Worm (Caenorhabditis elegans) whole organism, young adult: ENCODE data around the gene tsen-54.

Experiments
- B0035.1 ChIP-seq: sonication (generic microtip); optimal IDR thresholded peaks from 2 replicates; lab custom pipeline; 2016; ENCODE audit warnings: missing genetic modification characterization, mild to moderate bottlenecking, missing compliant biosample characterization, missing genotype, missing genetic modification reagents
- K12H6.12 ChIP-seq: fragments of 200-800 bp; sonication (Bioruptor generic); optimal IDR thresholded peaks from 2 replicates; lab custom pipeline; 2018; ENCODE audit warnings: mild to moderate bottlenecking, missing genetic modification characterization, missing compliant biosample characterization
- aptf-2 ChIP-seq: fragments of 200-800 bp; sonication (Bioruptor generic); conservative IDR thresholded peaks from 2 replicates; pipeline ENCODE4 v1.3.6; 2022; ENCODE audit warnings: missing genetic modification reagents, missing genetic modification characterization, missing compliant biosample characterization
- aptf-3 ChIP-seq: fragments of 200-800 bp; sonication (Bioruptor generic); IDR thresholded peaks from 2 replicates; pipeline ENCODE4 v1.3.6; 2022; ENCODE audit warnings: missing genetic modification characterization, missing compliant biosample characterization
- atf-7 ChIP-seq: sonication (generic microtip); optimal IDR thresholded peaks from 2 replicates; lab custom pipeline; 2017; ENCODE audit warnings: mild to moderate bottlenecking, missing genetic modification characterization, missing compliant biosample characterization
- attf-3 ChIP-seq: fragments of 200-800 bp; sonication (Bioruptor generic); conservative IDR thresholded peaks from 2 replicates; pipeline ENCODE4 v1.3.6; 2022; ENCODE audit warnings: missing genetic modification reagents, missing genetic modification characterization, missing compliant biosample characterization
- attf-5 ChIP-seq: fragments of 200-800 bp; sonication (Bioruptor generic); optimal IDR thresholded peaks from 2 replicates; lab custom pipeline; 2018; ENCODE audit warnings: mild to moderate bottlenecking, missing genetic modification characterization, missing compliant biosample characterization
- attf-6 ChIP-seq: fragments of 200-800 bp; sonication (Bioruptor generic); IDR thresholded peaks from 2 replicates; pipeline ENCODE4 v1.3.6; 2022; ENCODE audit warnings: missing genetic modification reagents, missing genetic modification characterization, missing compliant biosample characterization
- bed-1 ChIP-seq: fragments of 200-800 bp; sonication (Bioruptor generic); IDR thresholded peaks from 2 replicates; pipeline ENCODE4 v1.3.6; 2022; ENCODE audit warnings: missing genetic modification reagents, missing genetic modification characterization, missing compliant biosample characterization
- cebp-1 ChIP-seq, 2 experiments: fragments of 200-800 bp in 1 of 2; sonication (Bioruptor generic) in 1 of 2; sonication (generic microtip) in 1 of 2; IDR thresholded peaks in 1 of 2; optimal IDR thresholded peaks in 1 of 2; 2 replicates each; pipeline versions ENCODE4 v1.3.6 to Lab custom; 2017 to 2022; ENCODE audit warnings: missing compliant biosample characterization in 2 of 2, missing genetic modification characterization in 2 of 2, mild to moderate bottlenecking in 1 of 2, missing genetic modification reagents in 1 of 2, moderate library complexity in 1 of 2
- ceh-40 ChIP-seq: fragments of 200-800 bp; sonication (Bioruptor generic); IDR thresholded peaks from 2 replicates; pipeline ENCODE4 v1.3.6; 2022; ENCODE audit warnings: missing genetic modification characterization, missing compliant biosample characterization
- ceh-91 ChIP-seq: fragments of 200-800 bp; sonication (Bioruptor generic); IDR thresholded peaks from 2 replicates; pipeline ENCODE4 v1.3.6; 2022; ENCODE audit warnings: missing genetic modification reagents, missing genetic modification characterization, missing compliant biosample characterization
- chd-7 ChIP-seq: sonication (generic microtip); optimal IDR thresholded peaks from 2 replicates; lab custom pipeline; 2016; ENCODE audit warnings: mild to moderate bottlenecking, missing genetic modification characterization, moderate library complexity, missing compliant biosample characterization
- dpl-1 ChIP-seq: fragments of 150-350 bp; optimal IDR thresholded peaks from 2 replicates; lab custom pipeline; 2014; ENCODE audit warnings: missing biosample characterization, missing genetic modification reagents, missing genetic modification characterization
- efl-1 ChIP-seq: fragments of 150-350 bp; optimal IDR thresholded peaks from 2 replicates; lab custom pipeline; 2014; ENCODE audit warnings: missing biosample characterization, missing genetic modification reagents, missing genetic modification characterization
- egl-44 ChIP-seq: fragments of 200-800 bp; sonication (Bioruptor generic); IDR thresholded peaks from 2 replicates; pipeline ENCODE4 v1.3.6; 2022; ENCODE audit warnings: missing genetic modification reagents, missing genetic modification characterization, missing compliant biosample characterization
- hlh-12 ChIP-seq: sonication (generic microtip); optimal IDR thresholded peaks from 2 replicates; lab custom pipeline; 2016; ENCODE audit warnings: missing genetic modification characterization, missing compliant biosample characterization
- hrde-1 ChIP-seq: sonication (generic microtip); optimal IDR thresholded peaks from 2 replicates; lab custom pipeline; 2016; ENCODE audit warnings: missing genetic modification characterization, mild to moderate bottlenecking, missing compliant biosample characterization, moderate library complexity, missing genotype, missing genetic modification reagents, borderline replicate concordance
- hsf-1 ChIP-seq: fragments of 200-800 bp; sonication (Bioruptor generic); IDR thresholded peaks from 2 replicates; pipeline ENCODE4 v1.3.6; 2022; ENCODE audit warnings: missing genetic modification reagents, missing genetic modification characterization, missing compliant biosample characterization
- let-526 ChIP-seq: fragments of 200-800 bp; sonication (Bioruptor generic); IDR thresholded peaks from 2 replicates; pipeline ENCODE4 v1.3.6; 2022; ENCODE audit warnings: missing genetic modification reagents, missing genetic modification characterization, missing compliant biosample characterization
- lin-26 ChIP-seq: fragments of 200-800 bp; sonication (Bioruptor generic); IDR thresholded peaks from 2 replicates; pipeline ENCODE4 v1.3.6; 2022; ENCODE audit warnings: missing genetic modification reagents, missing genetic modification characterization, missing compliant biosample characterization
- lin-35 ChIP-seq, 3 experiments: fragments of 150-350 bp in 2 of 3; sonication (generic microtip) in 1 of 3; optimal IDR thresholded peaks; 2 replicates each; lab custom pipeline; 2014 to 2018; ENCODE audit warnings: missing biosample characterization in 3 of 3, missing genetic modification characterization in 3 of 3, missing genetic modification reagents in 3 of 3
- lin-40 ChIP-seq: sonication (generic microtip); optimal IDR thresholded peaks from 2 replicates; lab custom pipeline; 2016; ENCODE audit warnings: missing genetic modification characterization, mild to moderate bottlenecking, missing compliant biosample characterization, missing genotype, missing genetic modification reagents
- lin-54 ChIP-seq: fragments of 200-800 bp; sonication (Bioruptor generic); optimal IDR thresholded peaks from 2 replicates; lab custom pipeline; 2018; ENCODE audit warnings: mild to moderate bottlenecking, missing genetic modification characterization, missing compliant biosample characterization
- lsl-1 ChIP-seq: fragments of 200-800 bp; sonication (Bioruptor generic); optimal IDR thresholded peaks from 2 replicates; lab custom pipeline; 2018; ENCODE audit warnings: mild to moderate bottlenecking, missing genetic modification characterization, moderate library complexity, missing compliant biosample characterization
- madf-10 ChIP-seq: sonication (generic microtip); optimal IDR thresholded peaks from 2 replicates; lab custom pipeline; 2016; ENCODE audit warnings: mild to moderate bottlenecking, missing genetic modification characterization, missing compliant biosample characterization
- madf-6 ChIP-seq: fragments of 200-800 bp; sonication (Bioruptor generic); IDR thresholded peaks from 2 replicates; pipeline ENCODE4 v1.3.6; 2022; ENCODE audit warnings: missing genetic modification reagents, missing genetic modification characterization, missing compliant biosample characterization
- nfyb-1 ChIP-seq: fragments of 200-800 bp; sonication (Bioruptor generic); IDR thresholded peaks from 2 replicates; pipeline ENCODE4 v1.3.6; 2022; ENCODE audit warnings: missing genetic modification reagents, missing genetic modification characterization, missing compliant biosample characterization
- rcor-1 ChIP-seq: fragments of 200-800 bp; sonication (Bioruptor generic); IDR thresholded peaks from 2 replicates; pipeline ENCODE4 v1.3.6; 2022; ENCODE audit warnings: missing genetic modification reagents, missing genetic modification characterization, missing compliant biosample characterization
- rec-8 ChIP-seq, 2 experiments: sonication (generic microtip); optimal IDR thresholded peaks; 2 replicates each; lab custom pipeline; 2016; ENCODE audit warnings: mild to moderate bottlenecking in 2 of 2, missing genetic modification characterization in 2 of 2, missing genetic modification reagents in 2 of 2, missing genotype in 2 of 2, missing biosample characterization in 1 of 2, missing compliant biosample characterization in 1 of 2, moderate library complexity in 1 of 2
- sdz-38 ChIP-seq: sonication (generic microtip); optimal IDR thresholded peaks from 2 replicates; lab custom pipeline; 2016; ENCODE audit warnings: missing genotype, missing genetic modification characterization, missing compliant biosample characterization
- snpc-1.3 ChIP-seq: sonication (generic microtip); optimal IDR thresholded peaks from 2 replicates; lab custom pipeline; 2017; ENCODE audit warnings: missing genetic modification characterization, mild to moderate bottlenecking, missing compliant biosample characterization, antibody characterized with exemption, moderate library complexity, missing genotype, missing genetic modification reagents; ENCODE audit not compliant: insufficient read depth
- snpc-3.4 ChIP-seq: sonication (generic microtip); optimal IDR thresholded peaks from 2 replicates; lab custom pipeline; 2017; ENCODE audit warnings: missing genetic modification characterization, mild to moderate bottlenecking, missing compliant biosample characterization, antibody characterized with exemption, moderate library complexity, missing genotype, missing genetic modification reagents
- sptf-2 ChIP-seq: fragments of 200-800 bp; sonication (Bioruptor generic); optimal IDR thresholded peaks from 2 replicates; lab custom pipeline; 2018; ENCODE audit warnings: mild to moderate bottlenecking, missing genetic modification characterization, missing compliant biosample characterization
- tbp1 ChIP-seq: fragments of 200-800 bp; sonication (Bioruptor generic); optimal IDR thresholded peaks from 2 replicates; lab custom pipeline; 2018; ENCODE audit warnings: mild to moderate bottlenecking, missing genetic modification characterization, missing compliant biosample characterization
- xnd-1 ChIP-seq: sonication (generic microtip); optimal IDR thresholded peaks from 2 replicates; lab custom pipeline; 2016; ENCODE audit warnings: missing genotype, missing genetic modification reagents, missing genetic modification characterization, missing compliant biosample characterization
- ztf-18 ChIP-seq: sonication (generic microtip); optimal IDR thresholded peaks from 2 replicates; lab custom pipeline; 2016; ENCODE audit warnings: missing genotype, mild to moderate bottlenecking, missing genetic modification characterization, missing compliant biosample characterization
- ztf-25 ChIP-seq: fragments of 200-800 bp; sonication (Bioruptor generic); IDR thresholded peaks from 2 replicates; pipeline ENCODE4 v1.3.6; 2022; ENCODE audit warnings: missing genetic modification reagents, missing genetic modification characterization, missing compliant biosample characterization

Gene tsen-54

DNA sequence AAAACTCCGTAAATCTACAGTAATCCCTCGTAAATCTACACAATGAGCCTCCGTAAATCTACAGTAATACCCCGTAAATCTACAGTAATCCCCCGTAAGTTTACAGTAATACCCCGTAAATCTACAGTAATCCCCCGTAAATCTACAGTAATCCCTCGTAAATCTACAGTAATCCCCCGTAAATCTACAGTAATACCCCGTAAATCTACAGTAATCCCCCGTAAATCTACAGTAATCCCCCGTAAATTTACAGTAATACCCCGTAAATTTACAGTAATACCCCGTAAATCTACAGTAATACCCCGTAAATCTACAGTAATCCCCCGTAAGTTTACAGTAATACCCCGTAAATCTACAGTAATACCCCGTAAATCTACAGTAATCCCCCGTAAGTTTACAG lies 2.6 kb downstream of the tsen-54 start:
- TF ChIP-seq let-526 (GFP tag; lab: Robert Waterston, UW) (peak; percentile 16; the same call in 1 of the 2 replicates), ceh-91 (GFP tag; lab: Robert Waterston, UW) (peak; percentile 22; the same call in 1 of the 2 replicates)

- TF ChIP-seq B0035.1 (tag; lab: Kevin White, UChicago) (no peak), atf-7 (tag; lab: Kevin White, UChicago) (no peak), attf-5 (GFP tag; lab: Kevin White, UChicago) (no peak), hsf-1 (GFP tag; lab: Robert Waterston, UW) (no peak), nfyb-1 (no peak), lin-26 (GFP tag; lab: Robert Waterston, UW) (no peak), attf-6 (no peak), xnd-1 (tag; lab: Kevin White, UChicago) (no peak), sdz-38 (no peak), hrde-1 (no peak), snpc-1.3 (tag; lab: Kevin White, UChicago) (no peak), lin-40 (tag; lab: Kevin White, UChicago) (no peak), hlh-12 (no peak), bed-1 (no peak), attf-3 (no peak), lsl-1 (GFP tag; lab: Kevin White, UChicago) (no peak), rec-8 (tag; optimal IDR thresholded peaks at IDR 0.05; lab: Kevin White, UChicago) (no peak)
Observed at ce11 chrIV:1952312-1952711, 4.3 kb downstream of the tsen-54 start.

ce11 chrIV:1953132-1953629 lies 5.2 kb downstream of the tsen-54 start, which contains the start of gene F52C12.2:
F52C12.2 (plus strand) TSS chrIV:1953579.
- TF ChIP-seq sdz-38: no peak
- TF ChIP-seq chd-7 (tag; lab: Kevin White, UChicago): no peak
- no peak for TF ChIP-seq xnd-1 (tag; lab: Kevin White, UChicago)
- peak; percentile 29 for TF ChIP-seq lin-54
- peak; percentile 30 for TF ChIP-seq efl-1 (GFP tag; lab: Kevin White, UChicago)
- TF ChIP-seq dpl-1 (GFP tag; lab: Kevin White, UChicago): peak; percentile 31
- no peak for TF ChIP-seq ztf-25 (GFP tag; lab: Robert Waterston, UW)
- TF ChIP-seq aptf-2 (GFP tag; lab: Robert Waterston, UW): no peak
- peak; percentile 41 for TF ChIP-seq lin-40 (tag; lab: Kevin White, UChicago)
- no peak for TF ChIP-seq ztf-18
- TF ChIP-seq sptf-2 (GFP tag; lab: Kevin White, UChicago): no peak
- TF ChIP-seq attf-3: peak; percentile 98
- TF ChIP-seq nfyb-1: no peak
- TF ChIP-seq rec-8 (tag; optimal IDR thresholded peaks at IDR 0.05; lab: Kevin White, UChicago): no peak
- no peak for TF ChIP-seq ceh-40 (GFP tag; lab: Robert Waterston, UW)
- TF ChIP-seq cebp-1 (GFP tag; IDR thresholded peaks at IDR 0.05; lab: Robert Waterston, UW): no peak
- peak; percentile 66 for TF ChIP-seq cebp-1 (tag; optimal IDR thresholded peaks at IDR 0.05; lab: Kevin White, UChicago)
- peak in 1 of 3 experiments; percentile 48 for TF ChIP-seq lin-35 (GFP tag; optimal IDR thresholded peaks at IDR 0.05; lab: Kevin White, UChicago)

- TF ChIP-seq let-526 (GFP tag; lab: Robert Waterston, UW) (no peak), aptf-3 (GFP tag; lab: Robert Waterston, UW) (no peak), madf-10 (no peak), B0035.1 (tag; lab: Kevin White, UChicago) (no peak), ceh-91 (GFP tag; lab: Robert Waterston, UW) (no peak), egl-44 (GFP tag; lab: Robert Waterston, UW) (no peak), snpc-3.4 (tag; lab: Kevin White, UChicago) (no peak), rcor-1 (GFP tag; lab: Robert Waterston, UW) (no peak), K12H6.12 (tag; lab: Kevin White, UChicago) (no peak), tbp1 (GFP tag; lab: Kevin White, UChicago) (no peak), madf-6 (GFP tag; lab: Robert Waterston, UW) (no peak)
Observed at ce11 chrIV:1956411-1956810, 8.4 kb downstream of the tsen-54 start, which contains the start of gene F52C12.6. F52C12.6 (plus strand) TSS chrIV:1956711.
